In the genomic region with DNA sequence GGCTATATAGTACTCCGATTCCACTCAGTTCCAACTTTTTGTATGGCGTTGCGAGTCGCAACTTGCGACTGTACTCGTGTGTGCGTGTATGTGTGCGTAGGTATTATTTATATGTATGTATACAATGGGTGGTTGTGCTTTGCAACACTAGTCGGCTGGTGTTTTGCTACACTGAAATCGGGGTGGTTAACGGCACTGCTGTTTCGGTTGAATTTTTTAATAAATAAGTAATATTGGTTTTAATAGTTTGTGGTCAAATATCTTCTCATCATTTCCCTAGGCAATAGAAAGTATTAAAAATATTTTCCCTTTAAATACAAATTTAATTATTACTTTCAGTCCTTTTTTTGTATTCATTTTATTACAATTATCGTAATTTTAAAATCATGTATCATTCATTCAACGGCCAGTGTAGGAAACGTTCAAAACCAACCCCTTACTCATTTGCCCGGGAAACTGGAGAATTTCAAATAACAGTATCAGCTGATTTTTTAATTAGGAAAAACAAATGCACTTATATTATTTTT, we compare ENCODE assay signal across 1 fruit fly cellular context.
TF ChIP-seq lines count a peak whose summit lies in the region.

TSS of gene CG7379 (minus strand) at position 94 of the 527 bp plus-strand sequence.

TF ChIP-seq in whole organism, embryonic, 481 proteins besides CTCF, POLR2A, EP300 and RAD21 (continued from another document):
- TF ChIP-seq danr (GFP tag; IDR thresholded peaks at IDR 0.05; lab: Robert Waterston, UW), result peak; percentile 53; the same call in 1 of the 2 replicates
- TF ChIP-seq kah (GFP tag; optimal IDR thresholded peaks at IDR 0.05; lab: Kevin White, UChicago), result no peak
- peak; percentile 80 for TF ChIP-seq Sox100B (GFP tag; optimal IDR thresholded peaks at IDR 0.05; lab: Kevin White, UChicago)
- peak; percentile 93 for TF ChIP-seq caup (GFP tag; optimal IDR thresholded peaks at IDR 0.05; lab: Kevin White, UChicago; ENCODE audit: severe bottlenecking)
- TF ChIP-seq D (optimal IDR thresholded peaks at IDR 0.05; lab: Kevin White, UChicago), result no peak
- TF ChIP-seq D (GFP tag; optimal IDR thresholded peaks at IDR 0.05; lab: Kevin White, UChicago), result peak; percentile 72
- TF ChIP-seq Dip3 (GFP tag; optimal IDR thresholded peaks at IDR 0.05; lab: Kevin White, UChicago), result peak; percentile 93
- peak; percentile 68 for TF ChIP-seq Side (GFP tag; optimal IDR thresholded peaks at IDR 0.05; lab: Kevin White, UChicago)
- peak; percentile 78 for TF ChIP-seq CG32767 (GFP tag; IDR thresholded peaks at IDR 0.05; lab: Robert Waterston, UW)
- TF ChIP-seq lov (optimal IDR thresholded peaks at IDR 0.05; lab: Kevin White, UChicago), result no peak
- TF ChIP-seq lov (GFP tag; IDR thresholded peaks at IDR 0.05; lab: Robert Waterston, UW), result peak; percentile 43; the same call in 1 of the 3 replicates
- peak; percentile 85 for TF ChIP-seq Chrac-16 (GFP tag; optimal IDR thresholded peaks at IDR 0.05; lab: Kevin White, UChicago)
- TF ChIP-seq CG3838 (GFP tag; optimal IDR thresholded peaks at IDR 0.05; lab: Kevin White, UChicago), result peak; percentile 42
- peak; percentile 75 for TF ChIP-seq CG13775 (GFP tag; optimal IDR thresholded peaks at IDR 0.05; lab: Kevin White, UChicago)
TF ChIP-seq in whole organism, embryonic: peak in this region for 370.
